Fruit fly (Drosophila melanogaster): ENCODE results near the gene Ipk2.
A peak's percentile ranks its signal among the peaks of the same experiment; 100 is the strongest.

DNA sequence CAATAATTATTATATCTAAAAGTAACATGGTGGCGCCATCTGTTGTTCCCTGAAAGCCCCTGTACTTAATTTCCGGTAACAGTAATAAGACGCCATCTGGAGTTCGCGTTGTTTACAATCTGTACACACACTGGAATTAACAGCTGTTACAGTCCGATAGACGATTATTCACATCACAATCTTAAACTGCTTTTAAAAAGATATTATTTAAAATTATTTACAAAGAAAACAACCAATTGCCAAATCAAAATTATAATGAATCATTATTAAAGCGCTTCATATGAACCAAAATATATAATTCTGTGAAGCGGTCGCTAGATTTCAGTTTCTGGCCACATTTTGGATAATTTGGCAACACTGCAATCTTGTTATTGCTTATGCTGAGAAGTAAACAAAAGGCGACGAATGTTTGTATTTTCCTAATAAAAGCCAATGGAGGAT, 28.4 kb upstream of the Ipk2 start, which contains the start of gene CG13689:
- TF ChIP-seq Crg-1 (GFP tag; optimal IDR thresholded peaks at IDR 0.05) (no peak), pad (GFP tag; optimal IDR thresholded peaks at IDR 0.05) (peak; percentile 14), toe (GFP tag; optimal IDR thresholded peaks at IDR 0.05) (peak; percentile 50), CG7045 (GFP tag; optimal IDR thresholded peaks at IDR 0.05) (peak; percentile 29), CG12768 (GFP tag; optimal IDR thresholded peaks at IDR 0.05) (no peak), Clk (GFP tag; optimal IDR thresholded peaks at IDR 0.05) (no peak), CG14711 (tag; optimal IDR thresholded peaks at IDR 0.05) (peak; percentile 79), cic (GFP tag; optimal IDR thresholded peaks at IDR 0.05) (no peak), Mnt (GFP tag; optimal IDR thresholded peaks at IDR 0.05) (no peak), bab1 (GFP tag; optimal IDR thresholded peaks at IDR 0.05) (peak; percentile 38), CG11617 (GFP tag; optimal IDR thresholded peaks at IDR 0.05) (no peak), tj (GFP tag; optimal IDR thresholded peaks at IDR 0.05) (no peak), CG5204 (GFP tag; optimal IDR thresholded peaks at IDR 0.05) (peak; percentile 31), CG7101 (tag; optimal IDR thresholded peaks at IDR 0.05) (no peak)
